Worm (Caenorhabditis elegans) whole organism, midembryonic: ENCODE data around the gene ZK899.1.

Experiments used
- T22C8.4 ChIP-seq: fragments of 200-800 bp; sonication (Bioruptor generic); IDR thresholded peaks from 2 replicates; pipeline ENCODE4 v1.3.6; 2022; ENCODE audit warnings: missing genetic modification characterization, missing compliant biosample characterization
- klf-2 ChIP-seq: fragments of 200-800 bp; sonication (Bioruptor generic); conservative IDR thresholded peaks from 2 replicates; pipeline ENCODE4 v1.3.6; 2022; ENCODE audit warnings: missing genetic modification reagents, missing genetic modification characterization, missing compliant biosample characterization
- med-1 ChIP-seq: sonication (generic microtip); optimal IDR thresholded peaks from 2 replicates; lab custom pipeline; 2017; ENCODE audit warnings: missing genetic modification characterization, mild to moderate bottlenecking, missing compliant biosample characterization, antibody characterized with exemption, missing genetic modification reagents; ENCODE audit not compliant: insufficient read depth
- tab-1 ChIP-seq: fragments of 200-800 bp; sonication (Bioruptor generic); IDR thresholded peaks from 2 replicates; pipeline ENCODE4 v1.3.6; 2022; ENCODE audit warnings: missing genetic modification characterization, missing compliant biosample characterization
- ztf-23 ChIP-seq: fragments of 200-800 bp; sonication (Bioruptor generic); IDR thresholded peaks from 2 replicates; pipeline ENCODE4 v1.3.6; 2022; ENCODE audit warnings: missing genetic modification reagents, missing genetic modification characterization, missing compliant biosample characterization
- ztf-29 ChIP-seq: fragments of 200-800 bp; sonication (Bioruptor generic); IDR thresholded peaks from 2 replicates; pipeline ENCODE4 v1.3.6; 2022; ENCODE audit warnings: missing genetic modification reagents, missing genetic modification characterization, missing compliant biosample characterization

- TF ChIP-seq tab-1: no peak
- no peak for TF ChIP-seq med-1
- TF ChIP-seq T22C8.4 (GFP tag; lab: Robert Waterston, UW): no peak
- TF ChIP-seq ztf-23: no peak
- TF ChIP-seq klf-2: no peak
- TF ChIP-seq ztf-29 (GFP tag; lab: Robert Waterston, UW): no peak
These were observed 2.6 kb upstream of the ZK899.1 start for ce11 chrX:9443871-9444270.
